Fruit fly (Drosophila melanogaster): ENCODE results near the gene Atg2.

The Atg2 gene

dm6 chr3L:2828610-2829139 is 54.5 kb downstream of the Atg2 start:
- TF ChIP-seq CG14655 (GFP tag; optimal IDR thresholded peaks at IDR 0.05) = no peak
- no peak for TF ChIP-seq CG15710 (tag; optimal IDR thresholded peaks at IDR 0.05)
- no peak for TF ChIP-seq D1 (tag; optimal IDR thresholded peaks at IDR 0.05)
- no peak for TF ChIP-seq Pif1B (GFP tag; optimal IDR thresholded peaks at IDR 0.05)
- TF ChIP-seq CG13204 (GFP tag; optimal IDR thresholded peaks at IDR 0.05) = no peak
- TF ChIP-seq CG8301 (tag; optimal IDR thresholded peaks at IDR 0.05) = no peak
- TF ChIP-seq CG34367 (tag; optimal IDR thresholded peaks at IDR 0.05) = no peak
- TF ChIP-seq Pif1A (GFP tag; optimal IDR thresholded peaks at IDR 0.05) = no peak
- no peak for TF ChIP-seq CG17806 (tag; optimal IDR thresholded peaks at IDR 0.05)
- TF ChIP-seq fd96Ca (GFP tag; IDR thresholded peaks at IDR 0.05) = no peak
- no peak for TF ChIP-seq CG10348 (GFP tag; IDR thresholded peaks at IDR 0.05)
- TF ChIP-seq CG12605 (GFP tag; IDR thresholded peaks at IDR 0.05) = no peak
- no peak for TF ChIP-seq rn (GFP tag; IDR thresholded peaks at IDR 0.05)
- no peak for TF ChIP-seq Snoo (tag; optimal IDR thresholded peaks at IDR 0.05)
- TF ChIP-seq gl (tag; optimal IDR thresholded peaks at IDR 0.05) = no peak
- TF ChIP-seq Ets98B (GFP tag; IDR thresholded peaks at IDR 0.05) = no peak
- no peak for TF ChIP-seq CG8159 (tag; optimal IDR thresholded peaks at IDR 0.05)
- no peak for TF ChIP-seq EcR (GFP tag; optimal IDR thresholded peaks at IDR 0.05)

dm6 chr3L:2829916-2830315 is 55.8 kb downstream of the Atg2 start:
- TF ChIP-seq CG10348 (GFP tag; IDR thresholded peaks at IDR 0.05) (no peak), Pif1A (GFP tag; optimal IDR thresholded peaks at IDR 0.05) (peak; percentile 53), CG34367 (tag; optimal IDR thresholded peaks at IDR 0.05) (peak; percentile 39), rn (GFP tag; IDR thresholded peaks at IDR 0.05) (no peak), CG15710 (tag; optimal IDR thresholded peaks at IDR 0.05) (peak; percentile 79), CG8159 (tag; optimal IDR thresholded peaks at IDR 0.05) (peak; percentile 69), CG13204 (GFP tag; optimal IDR thresholded peaks at IDR 0.05) (peak; percentile 85), CG8301 (tag; optimal IDR thresholded peaks at IDR 0.05) (peak; percentile 7), Ets98B (GFP tag; IDR thresholded peaks at IDR 0.05) (peak; percentile 30; the same call in 1 of the 2 replicates), gl (tag; optimal IDR thresholded peaks at IDR 0.05) (no peak), CG9948 (tag; optimal IDR thresholded peaks at IDR 0.05) (peak; percentile 67), CG17806 (tag; optimal IDR thresholded peaks at IDR 0.05) (peak; percentile 48), Pif1B (GFP tag; optimal IDR thresholded peaks at IDR 0.05) (peak; percentile 10), CG14655 (GFP tag; optimal IDR thresholded peaks at IDR 0.05) (peak; percentile 23), D1 (tag; optimal IDR thresholded peaks at IDR 0.05) (peak; percentile 16), CG4496 (GFP tag; IDR thresholded peaks at IDR 0.05) (no peak; the same call in 2 of the 3 replicates), EcR (GFP tag; optimal IDR thresholded peaks at IDR 0.05) (peak; percentile 10), CG32121 (GFP tag; IDR thresholded peaks at IDR 0.05) (no peak), Snoo (tag; optimal IDR thresholded peaks at IDR 0.05) (peak; percentile 64), CG12605 (GFP tag; IDR thresholded peaks at IDR 0.05) (peak; percentile 66), fd96Ca (GFP tag; IDR thresholded peaks at IDR 0.05) (no peak)

All from whole organism, pupa.